Worm (Caenorhabditis elegans) whole organism, young adult: ENCODE data around the gene wht-3.

Experiments
- akir-1 ChIP-seq: fragments of 200-800 bp; sonication (Bioruptor generic); optimal IDR thresholded peaks from 2 replicates; lab custom pipeline; 2018; ENCODE audit warnings: mild to moderate bottlenecking, missing genetic modification characterization, moderate library complexity, missing compliant biosample characterization
- ama-1 ChIP-seq, 3 experiments: fragments of 150-350 bp in 1 of 3; sonication (generic microtip) in 2 of 3; optimal IDR thresholded peaks; 2 replicates each; lab custom pipeline; 2014 to 2018; ENCODE audit warnings: missing biosample characterization in 2 of 3, missing genetic modification characterization in 2 of 3, missing genetic modification reagents in 2 of 3
- bed-1 ChIP-seq: fragments of 200-800 bp; sonication (Bioruptor generic); IDR thresholded peaks from 2 replicates; pipeline ENCODE4 v1.3.6; 2022; ENCODE audit warnings: missing genetic modification reagents, missing genetic modification characterization, missing compliant biosample characterization
- fkh-3 ChIP-seq: sonication (generic microtip); optimal IDR thresholded peaks from 2 replicates; lab custom pipeline; 2016; ENCODE audit warnings: mild to moderate bottlenecking, missing genetic modification characterization, missing compliant biosample characterization
- hrde-1 ChIP-seq: sonication (generic microtip); optimal IDR thresholded peaks from 2 replicates; lab custom pipeline; 2016; ENCODE audit warnings: missing genetic modification characterization, mild to moderate bottlenecking, missing compliant biosample characterization, moderate library complexity, missing genotype, missing genetic modification reagents, borderline replicate concordance
- sdz-38 ChIP-seq: sonication (generic microtip); optimal IDR thresholded peaks from 2 replicates; lab custom pipeline; 2016; ENCODE audit warnings: missing genotype, missing genetic modification characterization, missing compliant biosample characterization
- tbx-9 ChIP-seq: sonication (generic microtip); optimal IDR thresholded peaks from 2 replicates; lab custom pipeline; 2016; ENCODE audit warnings: borderline replicate concordance, missing genetic modification characterization, inconsistent platforms, missing compliant biosample characterization

- TF ChIP-seq bed-1: no peak
- TF ChIP-seq fkh-3 (tag; lab: Kevin White, UChicago): no peak
- no peak for TF ChIP-seq akir-1 (GFP tag; lab: Kevin White, UChicago)
- no peak for TF ChIP-seq ama-1 (optimal IDR thresholded peaks at IDR 0.05; lab: Kevin White, UChicago)
- TF ChIP-seq ama-1 (GFP tag; optimal IDR thresholded peaks at IDR 0.05; lab: Kevin White, UChicago): no peak
- no peak for TF ChIP-seq hrde-1
- TF ChIP-seq sdz-38 (tag; lab: Kevin White, UChicago): no peak
- no peak for TF ChIP-seq tbx-9 (tag; lab: Kevin White, UChicago)
Observed at ce11 chrIII:4137180-4137579, 14.2 kb downstream of the wht-3 start.
